Worm (Caenorhabditis elegans) whole organism, L3 larva: ENCODE measurements around the gene nbet-1.

Source experiments
- ceh-16 ChIP-seq: sonication (generic microtip); optimal IDR thresholded peaks from 2 replicates; lab custom pipeline; 2017; ENCODE audit warnings: missing biosample characterization, missing genetic modification characterization
- daf-12 ChIP-seq: fragments of 150-350 bp; optimal IDR thresholded peaks from 2 replicates; lab custom pipeline; 2014; ENCODE audit warnings: missing biosample characterization, missing genetic modification reagents, missing genetic modification characterization
- fos-1 ChIP-seq: fragments of 150-350 bp; optimal IDR thresholded peaks from 2 replicates; lab custom pipeline; 2014; ENCODE audit warnings: missing biosample characterization, missing genetic modification characterization
- jun-1 ChIP-seq: fragments of 150-350 bp; optimal IDR thresholded peaks from 2 replicates; lab custom pipeline; 2014; ENCODE audit warnings: missing biosample characterization, missing genetic modification reagents, missing genetic modification characterization
- nhr-23 ChIP-seq: fragments of 150-350 bp; optimal IDR thresholded peaks from 2 replicates; lab custom pipeline; 2014; ENCODE audit warnings: missing biosample characterization, missing genetic modification reagents, missing genetic modification characterization
- nhr-237 ChIP-seq: fragments of 150-350 bp; optimal IDR thresholded peaks from 2 replicates; lab custom pipeline; 2014; ENCODE audit warnings: missing biosample characterization, missing genetic modification characterization
- skn-1 ChIP-seq: fragments of 150-350 bp; optimal IDR thresholded peaks from 2 replicates; lab custom pipeline; 2014; ENCODE audit warnings: missing biosample characterization, missing genetic modification characterization

ce11 chrIV:5209390-5209789 is at the start of gene nbet-1, which contains the start of gene Y59E9AL.36:
- TF ChIP-seq daf-12, result no peak
- peak; percentile 51 for TF ChIP-seq jun-1 (tag; lab: Kevin White, UChicago)
- TF ChIP-seq ceh-16 (tag; lab: Kevin White, UChicago), result no peak
- no peak for TF ChIP-seq skn-1
- TF ChIP-seq nhr-23 (tag; lab: Kevin White, UChicago), result no peak
- no peak for TF ChIP-seq fos-1 (tag; lab: Kevin White, UChicago)
- no peak for TF ChIP-seq nhr-237
